Fruit fly (Drosophila melanogaster) whole organism, prepupa: ENCODE data around the gene CG10681.
A peak's percentile ranks its signal among the peaks of the same experiment; 100 is the strongest.

ENCODE experiments used
- Blimp-1 ChIP-seq: fragments of 200-800 bp; sonication (Bioruptor generic); optimal IDR thresholded peaks from 3 replicates; lab custom pipeline; 2017; ENCODE audit warnings: missing biosample characterization, missing genetic modification characterization, mild to moderate bottlenecking, moderate library complexity, missing genetic modification reagents
- CG6854 ChIP-seq: fragments of 200-800 bp; sonication (Bioruptor generic); optimal IDR thresholded peaks from 2 replicates; lab custom pipeline; 2017; ENCODE audit warnings: missing biosample characterization, mild to moderate bottlenecking, missing genetic modification characterization

DNA sequence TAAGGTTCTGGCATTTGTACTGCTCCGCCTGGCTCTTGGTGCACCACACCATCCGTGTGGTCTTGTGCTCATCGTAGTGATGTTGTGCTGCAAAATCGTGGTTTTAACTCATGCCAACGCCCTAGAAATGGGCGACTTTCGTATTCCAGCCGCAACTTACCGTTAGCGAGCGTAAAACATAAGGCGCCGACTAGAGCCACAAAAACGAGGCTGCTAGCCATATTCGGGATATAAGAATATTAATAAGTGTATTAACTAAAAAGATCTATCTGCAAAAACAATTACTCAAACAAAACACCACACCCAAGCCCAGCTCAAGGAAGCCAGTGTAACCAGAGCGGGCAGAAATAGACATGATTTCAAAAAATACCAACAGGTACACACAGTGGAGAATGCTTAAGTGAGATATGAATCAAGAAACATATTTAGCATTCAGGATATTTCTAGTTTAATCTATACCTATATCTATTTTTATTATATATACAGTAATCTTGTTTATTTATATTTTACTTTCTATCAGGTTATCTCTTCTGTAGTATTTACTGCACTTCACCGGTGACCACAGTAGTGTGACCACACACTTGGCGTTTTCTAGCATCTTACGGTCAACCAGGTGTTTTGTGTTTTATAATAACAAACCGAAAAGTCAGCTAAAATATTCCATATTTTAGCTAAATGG is 32.2 kb downstream of the CG10681 start, which contains the start of the genes Tsf2 and CG34242:
- TF ChIP-seq Blimp-1 (GFP tag; lab: Kevin White, UChicago): peak; percentile 53
- TF ChIP-seq CG6854 (GFP tag; lab: Kevin White, UChicago): no peak
